Worm (Caenorhabditis elegans) whole organism, L1 larva: ENCODE measurements around the gene cyp-14A1.
A peak's percentile ranks its signal among the peaks of the same experiment; 100 is the strongest.

Experiments
- C04F5.9 ChIP-seq: sonication (generic microtip); optimal IDR thresholded peaks from 2 replicates; lab custom pipeline; 2016; ENCODE audit warnings: missing genetic modification characterization, missing compliant biosample characterization
- F16B12.6 ChIP-seq: fragments of 150-350 bp; optimal IDR thresholded peaks from 2 replicates; lab custom pipeline; 2014; ENCODE audit warnings: missing biosample characterization, missing genetic modification characterization
- aha-1 ChIP-seq: fragments of 150-350 bp; optimal IDR thresholded peaks from 2 replicates; lab custom pipeline; 2014; ENCODE audit warnings: missing biosample characterization, missing genetic modification characterization
- ceh-88 ChIP-seq: fragments of 200-800 bp; sonication (Bioruptor generic); IDR thresholded peaks from 2 replicates; pipeline ENCODE4 v1.3.6; 2022; ENCODE audit warnings: missing genetic modification characterization, missing compliant biosample characterization
- dpl-1 ChIP-seq, 3 experiments: fragments of 150-350 bp in 2 of 3; sonication (generic microtip) in 1 of 3; optimal IDR thresholded peaks; 2 replicates each; lab custom pipeline; 2014 to 2017; ENCODE audit warnings: missing biosample characterization in 3 of 3, missing genetic modification characterization in 3 of 3, missing genetic modification reagents in 3 of 3
- dsc-1 ChIP-seq: sonication (generic microtip); optimal IDR thresholded peaks from 2 replicates; lab custom pipeline; 2016; ENCODE audit warnings: mild to moderate bottlenecking, missing genetic modification characterization, missing compliant biosample characterization
- efl-1 ChIP-seq, 4 experiments: fragments of 150-350 bp; optimal IDR thresholded peaks in 3 of 4; peaks in 1 of 4; 1 replicate in 1 of 4; 2 replicates in 3 of 4; lab custom pipeline; 2014; ENCODE audit warnings: missing biosample characterization in 2 of 4, missing genetic modification characterization in 2 of 4, missing genetic modification reagents in 2 of 4
- egl-27 ChIP-seq, 2 experiments: fragments of 150-350 bp in 1 of 2; sonication (generic microtip); optimal IDR thresholded peaks; 3 replicates each; lab custom pipeline; 2017 to 2018; ENCODE audit warnings: missing biosample characterization in 2 of 2, missing genetic modification characterization in 2 of 2, missing genetic modification reagents in 2 of 2
- elt-2 ChIP-seq: sonication (generic microtip); optimal IDR thresholded peaks from 2 replicates; lab custom pipeline; 2016; ENCODE audit warnings: missing genetic modification characterization, mild to moderate bottlenecking, inconsistent platforms, missing compliant biosample characterization, missing genetic modification reagents
- fkh-4 ChIP-seq: sonication (generic microtip); optimal IDR thresholded peaks from 2 replicates; lab custom pipeline; 2016; ENCODE audit warnings: missing compliant biosample characterization, missing genetic modification characterization, borderline replicate concordance
- fkh-8 ChIP-seq: sonication (generic microtip); optimal IDR thresholded peaks from 2 replicates; lab custom pipeline; 2016; ENCODE audit warnings: mild to moderate bottlenecking, missing genetic modification characterization, missing compliant biosample characterization
- grh-1 ChIP-seq: fragments of 200-800 bp; sonication (Bioruptor generic); IDR thresholded peaks from 2 replicates; pipeline ENCODE4 v1.3.6; 2022; ENCODE audit warnings: missing genetic modification reagents, missing genetic modification characterization, missing compliant biosample characterization
- hlh-17 ChIP-seq: fragments of 200-800 bp; sonication (Bioruptor generic); optimal IDR thresholded peaks from 2 replicates; lab custom pipeline; 2018; ENCODE audit warnings: missing genetic modification characterization, mild to moderate bottlenecking, missing compliant biosample characterization, moderate library complexity, borderline replicate concordance
- hpl-2 ChIP-seq: fragments of 150-350 bp; optimal IDR thresholded peaks from 2 replicates; lab custom pipeline; 2014; ENCODE audit warnings: missing biosample characterization, missing genetic modification reagents, missing genetic modification characterization
- isw-1 ChIP-seq: fragments of 200-800 bp; sonication (Bioruptor generic); IDR thresholded peaks from 2 replicates; pipeline ENCODE4 v1.3.6; 2022; ENCODE audit warnings: missing genetic modification characterization, missing compliant biosample characterization
- lin-13 ChIP-seq: fragments of 150-350 bp; optimal IDR thresholded peaks from 2 replicates; lab custom pipeline; 2014; ENCODE audit warnings: missing biosample characterization, missing genetic modification reagents, missing genetic modification characterization
- lin-15B ChIP-seq: fragments of 150-350 bp; sonication (generic microtip); optimal IDR thresholded peaks from 3 replicates; lab custom pipeline; 2014; ENCODE audit warnings: missing biosample characterization, missing genetic modification characterization
- lir-3 ChIP-seq: sonication (generic microtip); optimal IDR thresholded peaks from 2 replicates; lab custom pipeline; 2016; ENCODE audit warnings: mild to moderate bottlenecking, missing genetic modification characterization, moderate library complexity, missing compliant biosample characterization; ENCODE audit not compliant: poor library complexity
- lsy-2 ChIP-seq, 2 experiments: fragments of 150-350 bp; optimal IDR thresholded peaks; 2 replicates each; lab custom pipeline; 2014; ENCODE audit warnings: missing biosample characterization in 2 of 2, missing genetic modification characterization in 2 of 2
- mab-9 ChIP-seq: fragments of 200-800 bp; sonication (Bioruptor generic); IDR thresholded peaks from 2 replicates; pipeline ENCODE4 v1.3.6; 2022; ENCODE audit warnings: missing genetic modification reagents, missing genetic modification characterization, missing compliant biosample characterization
- mdl-1 ChIP-seq, 2 experiments: fragments of 150-350 bp; optimal IDR thresholded peaks; 2 replicates each; lab custom pipeline; 2014 to 2017; ENCODE audit warnings: missing biosample characterization in 2 of 2, missing genetic modification characterization in 2 of 2, inconsistent platforms in 1 of 2
- nhr-11 ChIP-seq: fragments of 150-350 bp; optimal IDR thresholded peaks from 2 replicates; lab custom pipeline; 2014; ENCODE audit warnings: missing biosample characterization, missing genetic modification characterization
- nhr-237 ChIP-seq: fragments of 150-350 bp; optimal IDR thresholded peaks from 2 replicates; lab custom pipeline; 2014; ENCODE audit warnings: missing biosample characterization, missing genetic modification characterization
- nhr-71 ChIP-seq: sonication (generic microtip); optimal IDR thresholded peaks from 2 replicates; lab custom pipeline; 2016; ENCODE audit warnings: mild to moderate bottlenecking, missing genetic modification characterization, moderate library complexity, missing compliant biosample characterization
- pax-3 ChIP-seq: fragments of 200-800 bp; sonication (Bioruptor generic); optimal IDR thresholded peaks from 2 replicates; lab custom pipeline; 2018; ENCODE audit warnings: mild to moderate bottlenecking, missing genetic modification characterization, moderate library complexity, missing compliant biosample characterization
- skn-1 ChIP-seq: fragments of 150-350 bp; optimal IDR thresholded peaks from 2 replicates; lab custom pipeline; 2014; ENCODE audit warnings: missing biosample characterization, missing genetic modification characterization
- snpc-4 ChIP-seq: fragments of 150-350 bp; optimal IDR thresholded peaks from 2 replicates; lab custom pipeline; 2014; ENCODE audit warnings: missing biosample characterization, missing genetic modification characterization
- snu-23 ChIP-seq: sonication (generic microtip); optimal IDR thresholded peaks from 2 replicates; lab custom pipeline; 2016; ENCODE audit warnings: missing genetic modification characterization, missing compliant biosample characterization
- sptf-1 ChIP-seq: fragments of 150-350 bp; optimal IDR thresholded peaks from 2 replicates; lab custom pipeline; 2014; ENCODE audit warnings: missing biosample characterization, missing genetic modification characterization
- swsn-7 ChIP-seq: sonication (generic microtip); optimal IDR thresholded peaks from 2 replicates; lab custom pipeline; 2016; ENCODE audit warnings: missing genetic modification characterization, missing compliant biosample characterization
- tbx-2 ChIP-seq: sonication (generic microtip); optimal IDR thresholded peaks from 2 replicates; lab custom pipeline; 2016; ENCODE audit warnings: missing genetic modification characterization, missing compliant biosample characterization
- tlp-1 ChIP-seq: fragments of 150-350 bp; optimal IDR thresholded peaks from 2 replicates; lab custom pipeline; 2014; ENCODE audit warnings: missing biosample characterization, missing genetic modification characterization
- unc-130 ChIP-seq: fragments of 150-350 bp; optimal IDR thresholded peaks from 2 replicates; lab custom pipeline; 2017; ENCODE audit warnings: missing biosample characterization, missing genetic modification characterization, inconsistent platforms
- unc-62 ChIP-seq: fragments of 150-350 bp; optimal IDR thresholded peaks from 2 replicates; lab custom pipeline; 2014; ENCODE audit warnings: missing biosample characterization, missing genetic modification reagents, missing genetic modification characterization
- unc-98 ChIP-seq: fragments of 200-800 bp; sonication (Bioruptor generic); IDR thresholded peaks from 2 replicates; pipeline ENCODE4 v1.3.6; 2022; ENCODE audit warnings: missing genetic modification characterization, missing compliant biosample characterization
- xbp-1 ChIP-seq: sonication (generic microtip); optimal IDR thresholded peaks from 2 replicates; lab custom pipeline; 2016; ENCODE audit warnings: missing genetic modification characterization, missing compliant biosample characterization
- zip-4 ChIP-seq: fragments of 200-800 bp; sonication (Bioruptor generic); optimal IDR thresholded peaks from 2 replicates; lab custom pipeline; 2018; ENCODE audit warnings: mild to moderate bottlenecking, missing genetic modification characterization, moderate library complexity, missing compliant biosample characterization
- ztf-11 ChIP-seq, 2 experiments: sonication (generic microtip); optimal IDR thresholded peaks; 2 replicates each; lab custom pipeline; 2016 to 2017; ENCODE audit warnings: missing genetic modification characterization in 2 of 2, missing biosample characterization in 1 of 2, missing compliant biosample characterization in 1 of 2

cyp-14A1 gene

DNA sequence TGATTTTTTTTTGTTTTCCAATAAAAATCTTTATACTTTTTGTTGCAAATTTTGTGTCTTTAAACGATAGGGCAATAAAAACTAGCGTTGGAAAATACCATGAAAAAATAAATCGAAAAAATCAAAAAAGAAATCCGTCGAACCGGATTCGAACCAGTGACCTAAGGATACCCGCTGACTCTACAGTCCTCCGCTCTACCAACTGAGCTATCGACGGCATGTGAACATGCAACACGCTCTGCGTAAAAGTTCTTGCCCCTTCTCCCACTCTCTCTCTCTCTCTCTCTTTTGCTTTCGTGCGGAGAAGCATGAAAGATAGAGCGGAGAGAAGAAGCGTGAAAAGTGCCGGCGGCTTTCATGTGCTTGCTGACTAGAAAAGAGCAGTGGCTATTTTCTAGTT, 2.6 kb downstream of the cyp-14A1 start (continued):
- TF ChIP-seq lsy-2 (tag; optimal IDR thresholded peaks at IDR 0.05; lab: Kevin White, UChicago) = peak in 1 of 2 experiments; percentile 25
- peak; percentile 37 for TF ChIP-seq skn-1 (tag; lab: Kevin White, UChicago)
- TF ChIP-seq unc-62 (GFP tag; lab: Kevin White, UChicago) = no peak
- TF ChIP-seq nhr-11 (tag; lab: Kevin White, UChicago) = no peak
- TF ChIP-seq lin-15B (tag; lab: Kevin White, UChicago) = no peak
- no peak for TF ChIP-seq pax-3 (tag; lab: Kevin White, UChicago)
- peak; percentile 12 for TF ChIP-seq fkh-8 (tag; lab: Kevin White, UChicago)
- TF ChIP-seq mdl-1 (tag; optimal IDR thresholded peaks at IDR 0.05; lab: Kevin White, UChicago) = peak in 1 of 2 experiments; percentile 44
- TF ChIP-seq xbp-1 (tag; lab: Kevin White, UChicago) = peak; percentile 43
- peak; percentile 79 for TF ChIP-seq dsc-1 (tag; lab: Kevin White, UChicago)

DNA sequence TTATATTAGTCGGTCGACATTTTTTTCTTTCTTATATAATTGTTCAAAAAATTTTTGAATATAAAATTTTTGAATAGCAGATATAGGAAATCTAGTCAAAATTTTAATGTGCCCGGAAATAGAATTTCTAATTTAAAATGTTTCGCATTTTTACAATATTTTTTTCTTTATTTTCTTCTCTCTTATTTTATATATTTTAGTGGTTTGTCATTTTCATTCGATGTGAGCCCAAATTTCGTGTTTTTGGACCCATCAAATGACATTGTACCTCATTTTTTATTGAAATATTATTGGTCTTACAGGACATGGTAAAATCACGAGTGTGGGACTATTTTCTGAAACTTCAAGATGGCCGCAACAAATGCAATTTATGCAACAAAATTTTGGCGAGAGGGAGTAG, 5.0 kb downstream of the cyp-14A1 start, which contains the start of gene K09A11.1:
Gene K09A11.1, plus strand, starts transcription at position 301 of the 400 bp plus-strand sequence.
- TF ChIP-seq fkh-4 (tag; lab: Kevin White, UChicago) (no peak), ceh-88 (GFP tag; lab: Robert Waterston, UW) (no peak)

DNA sequence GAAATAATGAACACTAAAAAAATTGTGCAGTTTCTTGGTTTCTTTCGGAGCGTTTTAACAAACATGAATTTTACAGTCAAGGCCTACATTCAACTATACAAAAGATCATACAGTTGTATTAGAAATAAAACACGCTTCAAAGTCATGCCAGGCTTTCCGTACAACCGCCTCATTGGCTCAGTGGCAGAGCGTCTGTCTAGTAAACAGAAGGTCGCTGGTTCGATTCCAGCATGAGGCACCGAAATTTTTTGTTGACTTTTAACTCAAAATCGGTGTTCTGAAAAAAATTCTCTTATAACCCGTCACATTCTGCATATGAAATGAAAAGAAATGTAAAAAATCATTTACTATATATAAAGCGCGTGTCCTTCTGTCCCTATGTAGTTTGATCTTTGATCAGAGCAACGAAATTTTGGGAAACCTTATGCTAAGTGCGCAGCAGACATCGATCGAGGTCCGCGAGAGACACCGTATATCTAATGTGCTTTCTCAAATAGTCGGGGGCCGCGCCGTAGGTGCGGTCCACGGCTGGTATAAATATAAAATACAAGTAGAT, 6.0 kb downstream of the cyp-14A1 start:
- TF ChIP-seq snpc-4 (tag; lab: Kevin White, UChicago) = peak; percentile 11
- TF ChIP-seq nhr-71 (tag; lab: Kevin White, UChicago) = peak; percentile 8
- TF ChIP-seq elt-2 (tag; lab: Kevin White, UChicago) = peak; percentile 0
- TF ChIP-seq, all 84 proteins: peak for 3; not testable (repeated sequence) for 81

DNA sequence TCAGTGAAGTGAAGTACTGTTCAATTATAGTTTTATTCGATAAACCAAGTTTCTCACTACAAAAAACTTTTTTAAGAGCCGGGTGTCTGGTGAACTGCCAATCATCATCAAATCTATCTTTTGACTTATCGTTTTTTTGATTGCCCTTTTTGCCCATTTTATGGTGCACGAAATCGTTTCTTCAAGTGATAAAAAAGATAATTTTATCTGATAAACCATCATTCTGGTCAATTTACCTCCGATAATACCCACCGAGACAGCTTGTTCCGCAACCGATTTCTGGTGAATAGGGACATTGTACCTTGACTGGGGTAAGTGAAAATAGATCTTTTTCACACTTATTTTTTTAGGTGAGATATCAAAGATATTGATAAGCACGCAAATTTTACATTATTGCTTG, 9.6 kb downstream of the cyp-14A1 start, which contains the start of gene K08H2.10:
Gene K08H2.10, plus strand, starts transcription at position 230 of the 400 bp plus-strand sequence.
- TF ChIP-seq elt-2 (tag; lab: Kevin White, UChicago) (peak; percentile 82), egl-27 (tag; optimal IDR thresholded peaks at IDR 0.05; lab: Kevin White, UChicago) (no peak), isw-1 (no peak), snu-23 (GFP tag; lab: Kevin White, UChicago) (no peak), xbp-1 (tag; lab: Kevin White, UChicago) (no peak), efl-1 (optimal IDR thresholded peaks at IDR 0.05; lab: Kevin White, UChicago) (no peak), efl-1 (GFP tag; optimal IDR thresholded peaks at IDR 0.05 in 1 of 2; lab: Kevin White, UChicago) (peak in 1 of 2 experiments; percentile 41), ztf-11 (tag; optimal IDR thresholded peaks at IDR 0.05; lab: Kevin White, UChicago) (no peak), tlp-1 (tag; lab: Kevin White, UChicago) (peak; percentile 77), sptf-1 (tag; lab: Kevin White, UChicago) (no peak), zip-4 (GFP tag; lab: Kevin White, UChicago) (no peak), lir-3 (tag; lab: Kevin White, UChicago) (no peak)

DNA sequence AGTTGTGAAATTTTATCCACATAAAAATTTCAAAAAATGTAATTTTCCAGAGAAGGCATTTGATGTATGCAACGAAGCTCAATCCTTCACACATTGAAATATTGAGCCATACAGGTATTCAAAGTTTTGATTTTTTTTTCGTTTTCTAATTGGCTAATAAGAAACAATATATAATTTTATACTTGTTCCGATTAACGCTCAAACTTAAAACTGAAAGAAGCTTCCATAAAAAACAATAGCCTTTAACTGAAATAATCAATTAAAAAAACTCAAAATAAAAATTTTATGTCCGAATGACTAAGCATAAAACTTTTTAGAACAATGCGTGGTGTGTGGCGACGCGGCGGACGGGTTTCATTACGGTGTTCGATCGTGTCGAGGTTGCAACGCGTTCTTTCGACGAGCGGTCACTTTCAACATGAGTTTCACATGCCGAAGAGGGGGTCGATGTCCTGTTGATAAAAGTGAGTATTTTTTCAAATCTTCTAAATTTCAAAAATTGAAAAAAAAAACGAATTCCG, 15.2 kb downstream of the cyp-14A1 start, which contains the start of gene nhr-32:
Gene nhr-32, plus strand, starts transcription at position 51 of the 521 bp plus-strand sequence.
- no peak for TF ChIP-seq grh-1 (GFP tag; lab: Robert Waterston, UW)
- TF ChIP-seq, all 84 proteins: peak for 0

DNA sequence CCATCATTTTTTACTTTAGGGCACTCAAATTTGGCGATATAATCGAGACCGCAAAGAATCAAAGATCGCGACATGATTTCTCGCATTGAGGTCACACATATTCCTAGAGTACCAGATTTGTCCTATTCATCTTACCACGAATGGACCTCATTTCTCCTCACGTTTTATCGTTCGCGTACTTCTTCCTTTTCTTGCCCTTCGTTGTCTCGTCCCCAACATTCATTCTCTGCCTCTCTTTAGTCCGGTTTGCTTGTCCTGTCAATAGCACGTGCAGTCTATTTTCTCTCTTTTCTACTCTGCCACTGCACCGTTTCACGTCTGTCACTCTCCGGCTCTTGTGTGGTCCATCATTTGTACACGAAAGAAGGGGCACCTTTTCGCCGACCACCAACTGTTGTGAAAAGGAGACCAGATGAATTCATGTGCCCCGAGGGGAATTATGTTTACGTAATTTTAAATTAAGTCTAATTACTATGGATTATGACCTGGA, 15.8 kb downstream of the cyp-14A1 start:
- TF ChIP-seq mab-9 (GFP tag; lab: Robert Waterston, UW) (0 out of 2 replicates have a peak, but pooled peaks have one; percentile 19), hlh-17 (GFP tag; lab: Kevin White, UChicago) (no peak), nhr-71 (tag; lab: Kevin White, UChicago) (peak; percentile 89), unc-130 (tag; lab: Kevin White, UChicago) (no peak), dpl-1 (GFP tag; optimal IDR thresholded peaks at IDR 0.05; lab: Kevin White, UChicago) (no peak), lir-3 (tag; lab: Kevin White, UChicago) (no peak), F16B12.6 (tag; lab: Kevin White, UChicago) (no peak), tbx-2 (tag; lab: Kevin White, UChicago) (peak; percentile 67), nhr-237 (tag; lab: Kevin White, UChicago) (peak; percentile 28), lin-13 (peak; percentile 25), aha-1 (tag; lab: Kevin White, UChicago) (peak; percentile 26), mdl-1 (tag; optimal IDR thresholded peaks at IDR 0.05; lab: Kevin White, UChicago) (peak; percentile 86 to 97), hpl-2 (GFP tag; lab: Kevin White, UChicago) (no peak), swsn-7 (tag; lab: Kevin White, UChicago) (peak; percentile 74), unc-98 (no peak), zip-4 (GFP tag; lab: Kevin White, UChicago) (no peak), C04F5.9 (tag; lab: Kevin White, UChicago) (no peak), sptf-1 (tag; lab: Kevin White, UChicago) (no peak), egl-27 (tag; optimal IDR thresholded peaks at IDR 0.05; lab: Kevin White, UChicago) (peak in 1 of 2 experiments; percentile 63)
